Worm (Caenorhabditis elegans): ENCODE measurements around the gene K07F5.16.

DNA sequence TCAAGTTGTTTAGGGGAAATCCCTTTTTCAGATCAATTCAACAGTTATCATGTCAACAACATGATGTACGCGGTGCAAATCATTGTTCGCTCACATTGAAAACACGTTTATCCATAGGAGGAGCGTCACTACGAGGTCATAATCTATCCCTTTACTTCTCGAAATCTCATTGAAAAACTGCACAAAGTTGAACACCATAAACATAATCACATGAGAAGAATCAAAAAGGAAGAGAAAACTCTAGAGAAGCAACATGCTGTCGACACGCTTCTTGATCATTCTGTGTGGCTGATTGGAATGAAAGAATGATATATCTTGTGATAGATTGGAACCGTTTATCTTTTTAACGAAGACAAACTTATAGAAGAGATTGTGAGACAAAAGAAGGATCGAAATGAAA lies 4.0 kb downstream of the K07F5.16 start:
- TF ChIP-seq ref-1 (GFP tag; conservative IDR thresholded peaks at IDR 0.05) = no peak
- no peak for TF ChIP-seq T22C8.4 (GFP tag; IDR thresholded peaks at IDR 0.05)

Measured in whole organism, midembryonic.